Fruit fly (Drosophila melanogaster) whole organism, wandering third instar larva: ENCODE results near the gene Phf5a.

ENCODE experiments used
- Abd-B ChIP-seq: fragments of >200 bp; optimal IDR thresholded peaks from 2 replicates; lab custom pipeline; 2017; ENCODE audit warnings: missing biosample characterization, missing genetic modification characterization
- CG32264 ChIP-seq: fragments of 200-800 bp; sonication (Bioruptor generic); optimal IDR thresholded peaks from 2 replicates; lab custom pipeline; 2016; ENCODE audit warnings: missing biosample characterization, missing genetic modification characterization
- CG9705 ChIP-seq: fragments of 200-800 bp; sonication (Bioruptor generic); optimal IDR thresholded peaks from 2 replicates; lab custom pipeline; 2018; ENCODE audit warnings: missing biosample characterization, mild to moderate bottlenecking, missing genetic modification characterization
- CrebA ChIP-seq: fragments of 200-800 bp; sonication (Bioruptor generic); optimal IDR thresholded peaks from 2 replicates; lab custom pipeline; 2016; ENCODE audit warnings: missing biosample characterization, mild to moderate bottlenecking, missing genetic modification characterization, borderline replicate concordance
- Dfd ChIP-seq: fragments of >200 bp; optimal IDR thresholded peaks from 2 replicates; lab custom pipeline; 2017; ENCODE audit warnings: missing biosample characterization, missing genetic modification characterization
- Dif ChIP-seq: fragments of 200-275, 200-300 bp; sonication (Bioruptor generic); optimal IDR thresholded peaks from 2 replicates; lab custom pipeline; 2018; ENCODE audit warnings: missing biosample characterization, missing genetic modification characterization; ENCODE audit not compliant: partially characterized antibody
- GATAd ChIP-seq: sonication (Bioruptor generic); optimal IDR thresholded peaks from 2 replicates; lab custom pipeline; 2016; ENCODE audit warnings: missing biosample characterization, missing genetic modification characterization
- HLH106 ChIP-seq: fragments of 200-800 bp; optimal IDR thresholded peaks from 3 replicates; lab custom pipeline; 2019; ENCODE audit warnings: missing biosample characterization, mild to moderate bottlenecking, missing genetic modification characterization, moderate library complexity
- Hnf4 ChIP-seq: fragments of 200-800 bp; sonication (Bioruptor generic); optimal IDR thresholded peaks from 2 replicates; lab custom pipeline; 2016; ENCODE audit warnings: missing biosample characterization, mild to moderate bottlenecking, missing genetic modification characterization
- Hr78 ChIP-seq: fragments of >200 bp; optimal IDR thresholded peaks from 2 replicates; lab custom pipeline; 2017; ENCODE audit warnings: missing biosample characterization, missing genetic modification characterization
- Hr83 ChIP-seq: fragments of 200-300 bp; sonication (Bioruptor generic); optimal IDR thresholded peaks from 2 replicates; lab custom pipeline; 2016; ENCODE audit warnings: missing biosample characterization, mild to moderate bottlenecking, missing genetic modification characterization, moderate library complexity; ENCODE audit not compliant: poor library complexity, severe bottlenecking
- Jra ChIP-seq: sonication (Bioruptor generic); optimal IDR thresholded peaks from 2 replicates; lab custom pipeline; 2016; ENCODE audit warnings: missing biosample characterization, missing genetic modification characterization
- Mio ChIP-seq: sonication (Bioruptor generic); optimal IDR thresholded peaks from 2 replicates; lab custom pipeline; 2016; ENCODE audit warnings: missing biosample characterization, missing genetic modification characterization
- Myc ChIP-seq: fragments of >200 bp; optimal IDR thresholded peaks from 2 replicates; lab custom pipeline; 2017
- N ChIP-seq: fragments of >200 bp; optimal IDR thresholded peaks from 2 replicates; lab custom pipeline; 2018; ENCODE audit warnings: missing biosample characterization, missing external identifiers, missing genetic modification characterization
- OdsH ChIP-seq: fragments of 200-800 bp; sonication (Bioruptor generic); optimal IDR thresholded peaks from 2 replicates; lab custom pipeline; 2016; ENCODE audit warnings: missing biosample characterization, mild to moderate bottlenecking, missing genetic modification characterization
- Rel ChIP-seq, 2 experiments: fragments of 200-800 bp; sonication (Bioruptor generic) in 1 of 2; optimal IDR thresholded peaks; 2 replicates in 1 of 2; 3 replicates in 1 of 2; lab custom pipeline; 2016 to 2019; ENCODE audit warnings: mild to moderate bottlenecking in 2 of 2, missing biosample characterization in 2 of 2, missing genetic modification characterization in 2 of 2, moderate library complexity in 1 of 2
- Sp1 ChIP-seq: fragments of 200-800 bp; sonication (Bioruptor generic); optimal IDR thresholded peaks from 3 replicates; lab custom pipeline; 2019; ENCODE audit warnings: missing biosample characterization, mild to moderate bottlenecking, missing genetic modification characterization, moderate library complexity
- Vsx2 ChIP-seq: fragments of 200-300, 225-300 bp; sonication (Bioruptor generic); optimal IDR thresholded peaks from 2 replicates; lab custom pipeline; 2018; ENCODE audit warnings: missing biosample characterization, missing genetic modification characterization; ENCODE audit not compliant: partially characterized antibody
- br ChIP-seq: fragments of 200-800 bp; sonication (Bioruptor generic); optimal IDR thresholded peaks from 2 replicates; lab custom pipeline; 2016; ENCODE audit warnings: missing biosample characterization, missing genetic modification characterization
- brk ChIP-seq: fragments of 200-800 bp; sonication (Bioruptor generic); optimal IDR thresholded peaks from 2 replicates; lab custom pipeline; 2016; ENCODE audit warnings: missing biosample characterization, mild to moderate bottlenecking, missing genetic modification characterization
- dl ChIP-seq, 2 experiments: fragments of 175-275, 200-275 bp in 1 of 2; fragments of 200-275 bp in 1 of 2; sonication (Bioruptor generic); optimal IDR thresholded peaks; lab custom pipeline; 2018; ENCODE audit warnings: mild to moderate bottlenecking in 2 of 2, missing biosample characterization in 2 of 2, missing genetic modification characterization in 2 of 2, moderate library complexity in 2 of 2; ENCODE audit not compliant: partially characterized antibody in 2 of 2, insufficient read depth in 1 of 2
- dmrt93B ChIP-seq: fragments of 200-800 bp; sonication (Bioruptor generic); optimal IDR thresholded peaks from 2 replicates; lab custom pipeline; 2018; ENCODE audit warnings: missing biosample characterization, mild to moderate bottlenecking, missing genetic modification characterization
- dsf ChIP-seq: sonication (Bioruptor generic); optimal IDR thresholded peaks from 2 replicates; lab custom pipeline; 2016; ENCODE audit warnings: missing biosample characterization, missing genetic modification characterization, borderline replicate concordance
- ey ChIP-seq: fragments of 200-800 bp; sonication (Bioruptor generic); optimal IDR thresholded peaks from 2 replicates; lab custom pipeline; 2016; ENCODE audit warnings: missing biosample characterization, missing genetic modification characterization
- foxo ChIP-seq, 2 experiments: fragments of 200-800 bp; sonication (Bioruptor generic); optimal IDR thresholded peaks; 2 replicates in 1 of 2; 3 replicates in 1 of 2; lab custom pipeline; 2016 to 2017; ENCODE audit warnings: missing biosample characterization in 2 of 2, missing genetic modification characterization in 2 of 2
- fru ChIP-seq: fragments of 200-800 bp; sonication (Bioruptor generic); optimal IDR thresholded peaks from 3 replicates; lab custom pipeline; 2016; ENCODE audit warnings: missing biosample characterization, mild to moderate bottlenecking, missing genetic modification characterization
- h ChIP-seq: fragments of 200-800 bp; sonication (Bioruptor generic); optimal IDR thresholded peaks from 3 replicates; lab custom pipeline; 2016; ENCODE audit warnings: missing biosample characterization, mild to moderate bottlenecking, missing genetic modification characterization
- jim ChIP-seq: fragments of 175-275, 200-325 bp; sonication (Bioruptor generic); optimal IDR thresholded peaks from 2 replicates; lab custom pipeline; 2016; ENCODE audit warnings: missing biosample characterization, mild to moderate bottlenecking, missing genetic modification characterization
- lola ChIP-seq: fragments of >200 bp; optimal IDR thresholded peaks from 2 replicates; lab custom pipeline; 2017; ENCODE audit warnings: missing biosample characterization, missing genetic modification characterization
- pan ChIP-seq: fragments of >200 bp; optimal IDR thresholded peaks from 2 replicates; lab custom pipeline; 2017
- psq ChIP-seq: fragments of 200-800 bp; sonication (Bioruptor generic); optimal IDR thresholded peaks from 3 replicates; lab custom pipeline; 2017; ENCODE audit warnings: missing biosample characterization, mild to moderate bottlenecking, missing genetic modification characterization, moderate library complexity
- rgr ChIP-seq: fragments of 200-800 bp; sonication (Bioruptor generic); optimal IDR thresholded peaks from 3 replicates; lab custom pipeline; 2016; ENCODE audit warnings: missing biosample characterization, mild to moderate bottlenecking, missing genetic modification characterization
- sage ChIP-seq: fragments of 200-800 bp; sonication (Bioruptor generic); optimal IDR thresholded peaks from 2 replicates; lab custom pipeline; 2016; ENCODE audit warnings: missing biosample characterization, mild to moderate bottlenecking, missing genetic modification characterization
- sv ChIP-seq: fragments of 200-800 bp; sonication (Bioruptor generic); optimal IDR thresholded peaks from 3 replicates; lab custom pipeline; 2016; ENCODE audit warnings: missing biosample characterization, missing genetic modification characterization
- tai ChIP-seq: sonication (Bioruptor generic); optimal IDR thresholded peaks from 2 replicates; lab custom pipeline; 2016; ENCODE audit warnings: missing biosample characterization, missing genetic modification characterization
- usp ChIP-seq: fragments of >200 bp; optimal IDR thresholded peaks from 2 replicates; lab custom pipeline; 2017; ENCODE audit warnings: missing biosample characterization, missing genetic modification characterization
- woc ChIP-seq: sonication (Bioruptor generic); optimal IDR thresholded peaks from 2 replicates; lab custom pipeline; 2016; ENCODE audit warnings: missing biosample characterization, mild to moderate bottlenecking, missing genetic modification characterization

Gene Phf5a

dm6 chr2L:6462259-6462658 lies 28.4 kb downstream of the Phf5a start:
- TF ChIP-seq sage (GFP tag; lab: Kevin White, UChicago) (no peak), Abd-B (GFP tag; lab: Kevin White, UChicago) (no peak), sv (GFP tag; lab: Kevin White, UChicago) (no peak), psq (GFP tag; lab: Kevin White, UChicago) (no peak), Myc (lab: Kevin White, UChicago) (no peak), foxo (GFP tag; optimal IDR thresholded peaks at IDR 0.05; lab: Kevin White, UChicago) (no peak), usp (GFP tag; lab: Kevin White, UChicago) (no peak), Hr83 (GFP tag; lab: Kevin White, UChicago) (no peak), CrebA (no peak), lola (GFP tag; lab: Kevin White, UChicago) (no peak), N (GFP tag; lab: Kevin White, UChicago) (no peak), rgr (no peak), OdsH (GFP tag; lab: Kevin White, UChicago) (no peak), dl (GFP tag; optimal IDR thresholded peaks at IDR 0.05; lab: Kevin White, UChicago; ENCODE audit: insufficient read depth in 1 of 2, partially characterized antibody in 2 of 2) (no peak), HLH106 (tag; lab: Kevin White, UChicago) (no peak), brk (no peak), dmrt93B (GFP tag; lab: Kevin White, UChicago) (no peak), Dfd (no peak), br (GFP tag; lab: Kevin White, UChicago) (no peak)

- no peak for TF ChIP-seq sv (GFP tag; lab: Kevin White, UChicago)
- TF ChIP-seq CG9705: peak; percentile 17
- no peak for TF ChIP-seq pan (lab: Kevin White, UChicago)
- TF ChIP-seq fru: peak; percentile 65
- peak; percentile 62 for TF ChIP-seq Sp1 (GFP tag; lab: Kevin White, UChicago)
- no peak for TF ChIP-seq GATAd (GFP tag; lab: Kevin White, UChicago)
- peak; percentile 52 for TF ChIP-seq CG32264 (GFP tag; lab: Kevin White, UChicago)
- peak; percentile 88 for TF ChIP-seq h
- peak; percentile 42 for TF ChIP-seq HLH106 (tag; lab: Kevin White, UChicago)
- TF ChIP-seq dsf (GFP tag; lab: Kevin White, UChicago): no peak
- no peak for TF ChIP-seq usp (GFP tag; lab: Kevin White, UChicago)
- no peak for TF ChIP-seq tai
- peak in 1 of 2 experiments; percentile 67 for TF ChIP-seq foxo (GFP tag; optimal IDR thresholded peaks at IDR 0.05; lab: Kevin White, UChicago)
- no peak for TF ChIP-seq sage (GFP tag; lab: Kevin White, UChicago)
- no peak for TF ChIP-seq Myc (lab: Kevin White, UChicago)
- peak; percentile 20 for TF ChIP-seq psq (GFP tag; lab: Kevin White, UChicago)
- TF ChIP-seq ey (GFP tag; lab: Kevin White, UChicago): no peak
- TF ChIP-seq Vsx2 (GFP tag; lab: Kevin White, UChicago): no peak
- no peak for TF ChIP-seq Hr78 (GFP tag; lab: Kevin White, UChicago)
- TF ChIP-seq Dif (GFP tag; lab: Kevin White, UChicago): no peak
- peak; percentile 61 for TF ChIP-seq Hnf4 (GFP tag; lab: Kevin White, UChicago)
- TF ChIP-seq Dfd: no peak
- TF ChIP-seq dmrt93B (GFP tag; lab: Kevin White, UChicago): peak; percentile 12
- peak; percentile 97 for TF ChIP-seq Hr83 (GFP tag; lab: Kevin White, UChicago)
- no peak for TF ChIP-seq Abd-B (GFP tag; lab: Kevin White, UChicago)
- no peak for TF ChIP-seq N (GFP tag; lab: Kevin White, UChicago)
- no peak for TF ChIP-seq Mio
- TF ChIP-seq br (GFP tag; lab: Kevin White, UChicago): peak; percentile 71
- TF ChIP-seq brk: no peak
- TF ChIP-seq Rel (GFP tag; optimal IDR thresholded peaks at IDR 0.05; lab: Kevin White, UChicago): no peak
- peak; percentile 22 for TF ChIP-seq Rel (tag; optimal IDR thresholded peaks at IDR 0.05; lab: Kevin White, UChicago)
- peak; percentile 87 for TF ChIP-seq rgr
- no peak for TF ChIP-seq lola (GFP tag; lab: Kevin White, UChicago)
- TF ChIP-seq dl (GFP tag; optimal IDR thresholded peaks at IDR 0.05; lab: Kevin White, UChicago; ENCODE audit: insufficient read depth in 1 of 2, partially characterized antibody in 2 of 2): no peak
- no peak for TF ChIP-seq jim (GFP tag; lab: Kevin White, UChicago)
- peak; percentile 17 for TF ChIP-seq woc
- TF ChIP-seq OdsH (GFP tag; lab: Kevin White, UChicago): peak; percentile 69
- TF ChIP-seq CrebA: no peak
- no peak for TF ChIP-seq Jra (GFP tag; lab: Kevin White, UChicago)
Observed at dm6 chr2L:6461497-6461896, 29.1 kb downstream of the Phf5a start.
